Worm (Caenorhabditis elegans) whole organism, L3 larva: ENCODE data around the gene K11H12.7.

Experiments
- R02D3.7 ChIP-seq: fragments of 150-350 bp; optimal IDR thresholded peaks from 2 replicates; lab custom pipeline; 2014; ENCODE audit warnings: missing biosample characterization, missing genetic modification characterization
- ZK546.5 ChIP-seq: sonication (generic microtip); optimal IDR thresholded peaks from 2 replicates; lab custom pipeline; 2017; ENCODE audit warnings: missing biosample characterization, missing genetic modification characterization
- aly-2 ChIP-seq: fragments of 150-350 bp; optimal IDR thresholded peaks from 2 replicates; lab custom pipeline; 2014; ENCODE audit warnings: missing biosample characterization, missing genetic modification characterization
- ceh-16 ChIP-seq: sonication (generic microtip); optimal IDR thresholded peaks from 2 replicates; lab custom pipeline; 2017; ENCODE audit warnings: missing biosample characterization, missing genetic modification characterization
- ceh-28 ChIP-seq: fragments of 150-350 bp; optimal IDR thresholded peaks from 2 replicates; lab custom pipeline; 2014; ENCODE audit warnings: missing biosample characterization, missing genetic modification reagents, missing genetic modification characterization
- ceh-82 ChIP-seq: fragments of 150-350 bp; optimal IDR thresholded peaks from 2 replicates; lab custom pipeline; 2014; ENCODE audit warnings: missing biosample characterization, missing genetic modification characterization
- ceh-9 ChIP-seq: sonication (generic microtip); optimal IDR thresholded peaks from 2 replicates; lab custom pipeline; 2018; ENCODE audit warnings: missing biosample characterization, missing genetic modification characterization
- egl-5 ChIP-seq: fragments of 150-350 bp; optimal IDR thresholded peaks from 2 replicates; lab custom pipeline; 2017; ENCODE audit warnings: missing biosample characterization, missing genetic modification reagents, missing genetic modification characterization, inconsistent platforms
- elt-1 ChIP-seq: fragments of 150-350 bp; optimal IDR thresholded peaks from 2 replicates; lab custom pipeline; 2014; ENCODE audit warnings: missing biosample characterization, missing genetic modification characterization
- elt-2 ChIP-seq: sonication (generic microtip); optimal IDR thresholded peaks from 2 replicates; lab custom pipeline; 2016; ENCODE audit warnings: missing genetic modification reagents, mild to moderate bottlenecking, missing genetic modification characterization, missing compliant biosample characterization
- elt-3 ChIP-seq, 3 experiments: fragments of 150-350 bp in 1 of 3; sonication (generic microtip) in 2 of 3; optimal IDR thresholded peaks; 2 replicates in 2 of 3; 4 replicates in 1 of 3; lab custom pipeline; 2014 to 2017; ENCODE audit warnings: missing biosample characterization in 3 of 3, missing genetic modification characterization in 3 of 3
- fkh-10 ChIP-seq: sonication (generic microtip); optimal IDR thresholded peaks from 2 replicates; lab custom pipeline; 2017; ENCODE audit warnings: missing biosample characterization, missing genetic modification reagents, missing genetic modification characterization
- fos-1 ChIP-seq: fragments of 150-350 bp; optimal IDR thresholded peaks from 2 replicates; lab custom pipeline; 2014; ENCODE audit warnings: missing biosample characterization, missing genetic modification characterization
- hmg-11 ChIP-seq: sonication (generic microtip); optimal IDR thresholded peaks from 2 replicates; lab custom pipeline; 2016; ENCODE audit warnings: missing genetic modification characterization, missing compliant biosample characterization
- jun-1 ChIP-seq: fragments of 150-350 bp; optimal IDR thresholded peaks from 2 replicates; lab custom pipeline; 2014; ENCODE audit warnings: missing biosample characterization, missing genetic modification reagents, missing genetic modification characterization
- lin-15B ChIP-seq: fragments of 150-350 bp; optimal IDR thresholded peaks from 2 replicates; lab custom pipeline; 2014; ENCODE audit warnings: missing biosample characterization, missing genetic modification characterization
- lin-39 ChIP-seq: fragments of 150-350 bp; optimal IDR thresholded peaks from 2 replicates; lab custom pipeline; 2018; ENCODE audit warnings: missing biosample characterization, missing genetic modification reagents, missing genetic modification characterization
- lsy-12 ChIP-seq: sonication (generic microtip); optimal IDR thresholded peaks from 2 replicates; lab custom pipeline; 2016; ENCODE audit warnings: mild to moderate bottlenecking, missing genetic modification characterization, missing compliant biosample characterization
- mdl-1 ChIP-seq: fragments of 150-350 bp; optimal IDR thresholded peaks from 2 replicates; lab custom pipeline; 2014; ENCODE audit warnings: missing biosample characterization, missing genetic modification characterization
- mml-1 ChIP-seq: fragments of 150-350 bp; sonication (generic microtip); optimal IDR thresholded peaks from 3 replicates; lab custom pipeline; 2014; ENCODE audit warnings: missing biosample characterization, missing genetic modification characterization
- nfya-1 ChIP-seq: sonication (generic microtip); optimal IDR thresholded peaks from 2 replicates; lab custom pipeline; 2017; ENCODE audit warnings: missing genetic modification characterization, mild to moderate bottlenecking, missing compliant biosample characterization, antibody characterized with exemption, moderate library complexity; ENCODE audit not compliant: insufficient read depth
- nhr-12 ChIP-seq: fragments of 150-350 bp; optimal IDR thresholded peaks from 2 replicates; lab custom pipeline; 2014; ENCODE audit warnings: missing biosample characterization, missing genetic modification characterization
- nhr-23 ChIP-seq: fragments of 150-350 bp; optimal IDR thresholded peaks from 2 replicates; lab custom pipeline; 2014; ENCODE audit warnings: missing biosample characterization, missing genetic modification reagents, missing genetic modification characterization
- nhr-237 ChIP-seq: fragments of 150-350 bp; optimal IDR thresholded peaks from 2 replicates; lab custom pipeline; 2014; ENCODE audit warnings: missing biosample characterization, missing genetic modification characterization
- nhr-25 ChIP-seq: sonication (generic microtip); optimal IDR thresholded peaks from 2 replicates; lab custom pipeline; 2017; ENCODE audit warnings: missing biosample characterization, missing genetic modification characterization
- nhr-28 ChIP-seq: fragments of 150-350 bp; optimal IDR thresholded peaks from 2 replicates; lab custom pipeline; 2014; ENCODE audit warnings: missing biosample characterization, missing genetic modification characterization
- nhr-76 ChIP-seq: fragments of 150-350 bp; sonication (generic microtip); optimal IDR thresholded peaks from 5 replicates; lab custom pipeline; 2014; ENCODE audit warnings: missing biosample characterization, missing genetic modification characterization
- pqm-1 ChIP-seq: fragments of 150-350 bp; optimal IDR thresholded peaks from 2 replicates; lab custom pipeline; 2017; ENCODE audit warnings: missing biosample characterization, missing genetic modification characterization, inconsistent platforms
- sea-2 ChIP-seq: fragments of 150-350 bp; sonication (generic microtip); optimal IDR thresholded peaks from 4 replicates; lab custom pipeline; 2014; ENCODE audit warnings: missing biosample characterization, missing genetic modification reagents, missing genetic modification characterization
- snpc-4 ChIP-seq: fragments of 150-350 bp; optimal IDR thresholded peaks from 2 replicates; lab custom pipeline; 2014; ENCODE audit warnings: missing biosample characterization, missing genetic modification characterization
- unc-39 ChIP-seq: sonication (generic microtip); optimal IDR thresholded peaks from 4 replicates; lab custom pipeline; 2017; ENCODE audit warnings: missing biosample characterization, missing genetic modification characterization
- unc-62 ChIP-seq: fragments of 150-350 bp; sonication (generic microtip); optimal IDR thresholded peaks from 4 replicates; lab custom pipeline; 2014; ENCODE audit warnings: missing biosample characterization, missing genetic modification reagents, missing genetic modification characterization
- zag-1 ChIP-seq: fragments of 150-350 bp; optimal IDR thresholded peaks from 2 replicates; lab custom pipeline; 2014; ENCODE audit warnings: missing biosample characterization, missing genetic modification characterization

The K11H12.7 gene

DNA sequence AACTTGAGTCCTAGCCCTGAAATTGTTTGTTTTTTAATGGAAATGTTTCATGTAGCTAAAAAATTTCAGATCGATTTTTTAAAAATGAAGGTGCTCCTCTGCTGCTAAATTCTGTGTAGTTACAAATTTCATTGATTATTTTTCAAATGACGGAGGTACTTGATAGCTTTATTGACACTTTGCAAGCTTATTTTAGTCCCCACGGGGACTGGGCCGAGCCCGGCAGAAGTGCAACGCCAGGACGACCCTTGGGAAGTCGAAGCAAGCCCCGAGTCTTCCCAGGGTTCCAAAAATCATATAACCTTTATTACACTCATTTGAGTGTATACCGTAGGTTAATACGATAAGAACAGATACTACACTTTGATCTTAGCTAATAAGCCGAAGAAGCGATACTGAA lies 41.4 kb upstream of the K11H12.7 start:
- no peak for TF ChIP-seq nhr-28 (tag; lab: Kevin White, UChicago)
- TF ChIP-seq elt-1, result no peak
- no peak for TF ChIP-seq nhr-237 (tag; lab: Kevin White, UChicago)
- TF ChIP-seq elt-3 (tag; optimal IDR thresholded peaks at IDR 0.05; lab: Kevin White, UChicago), result no peak
- TF ChIP-seq aly-2 (tag; lab: Kevin White, UChicago), result no peak
- no peak for TF ChIP-seq zag-1 (tag; lab: Kevin White, UChicago)
- no peak for TF ChIP-seq R02D3.7 (tag; lab: Kevin White, UChicago)

ce11 chrIV:625947-626548 lies 39.3 kb upstream of the K11H12.7 start:
- TF ChIP-seq nhr-76 (no peak), lsy-12 (tag; lab: Kevin White, UChicago) (no peak), ZK546.5 (no peak), snpc-4 (tag; lab: Kevin White, UChicago) (no peak), nfya-1 (tag; lab: Kevin White, UChicago) (no peak), elt-3 (tag; optimal IDR thresholded peaks at IDR 0.05; lab: Kevin White, UChicago) (no peak), ceh-9 (tag; lab: Kevin White, UChicago) (no peak), mml-1 (tag; lab: Kevin White, UChicago) (no peak), nhr-12 (tag; lab: Kevin White, UChicago) (no peak), ceh-82 (no peak), zag-1 (tag; lab: Kevin White, UChicago) (no peak), fkh-10 (GFP tag; lab: Kevin White, UChicago) (no peak), egl-5 (tag; lab: Kevin White, UChicago) (no peak), lin-39 (tag; lab: Kevin White, UChicago) (no peak), jun-1 (tag; lab: Kevin White, UChicago) (no peak), elt-1 (no peak), lin-15B (no peak), fos-1 (tag; lab: Kevin White, UChicago) (no peak)

ce11 chrIV:627237-627636 lies 38.1 kb upstream of the K11H12.7 start, which contains the start of gene nhr-76:
Gene nhr-76 (plus strand): TSS chrIV:627537.
- TF ChIP-seq pqm-1 (tag; lab: Kevin White, UChicago) (no peak), sea-2 (GFP tag; lab: Kevin White, UChicago) (no peak), mdl-1 (no peak), aly-2 (tag; lab: Kevin White, UChicago) (no peak), nhr-23 (tag; lab: Kevin White, UChicago) (no peak), unc-62 (GFP tag; lab: Kevin White, UChicago) (no peak), unc-39 (no peak), ceh-16 (no peak), jun-1 (tag; lab: Kevin White, UChicago) (no peak), hmg-11 (tag; lab: Kevin White, UChicago) (no peak), fkh-10 (GFP tag; lab: Kevin White, UChicago) (no peak), ceh-28 (tag; lab: Kevin White, UChicago) (no peak), snpc-4 (tag; lab: Kevin White, UChicago) (no peak), elt-3 (tag; optimal IDR thresholded peaks at IDR 0.05; lab: Kevin White, UChicago) (no peak), zag-1 (tag; lab: Kevin White, UChicago) (no peak), egl-5 (tag; lab: Kevin White, UChicago) (no peak), lin-15B (no peak)

ce11 chrIV:630598-630997 lies 34.7 kb upstream of the K11H12.7 start:
- TF ChIP-seq pqm-1 (tag; lab: Kevin White, UChicago) (no peak), nhr-28 (tag; lab: Kevin White, UChicago) (no peak), elt-3 (tag; optimal IDR thresholded peaks at IDR 0.05; lab: Kevin White, UChicago) (no peak), fos-1 (tag; lab: Kevin White, UChicago) (no peak), nhr-76 (no peak), nhr-25 (tag; lab: Kevin White, UChicago) (no peak), sea-2 (GFP tag; lab: Kevin White, UChicago) (no peak)

- TF ChIP-seq elt-2 (tag; lab: Kevin White, UChicago), result peak; percentile 29
- no peak for TF ChIP-seq nhr-25 (tag; lab: Kevin White, UChicago)
These were observed 33.5 kb upstream of the K11H12.7 start for ce11 chrIV:631869-632268.
